Worm (Caenorhabditis elegans): ENCODE results near the gene tag-278.

tag-278 gene

ce11 chrX:3650100-3650809 is 38.8 kb downstream of the tag-278 start, which contains the start of the genes sax-1 and R11G1.2 (continued):
- no peak for TF ChIP-seq attf-4 (tag; optimal IDR thresholded peaks at IDR 0.05)
- TF ChIP-seq nhr-6 (tag; optimal IDR thresholded peaks at IDR 0.05) = peak; percentile 34
- TF ChIP-seq nhr-25 (tag; optimal IDR thresholded peaks at IDR 0.05; ENCODE audit: borderline replicate concordance, insufficient read depth) = peak; percentile 25
- no peak for TF ChIP-seq nhr-102 (tag; optimal IDR thresholded peaks at IDR 0.05)
- no peak for TF ChIP-seq mdt-29 (GFP tag; IDR thresholded peaks at IDR 0.05)
- TF ChIP-seq hmg-1.1 (GFP tag; IDR thresholded peaks at IDR 0.05) = peak; percentile 68
- peak; percentile 56 for TF ChIP-seq ztf-7 (tag; optimal IDR thresholded peaks at IDR 0.05)
- TF ChIP-seq aly-2 (tag; optimal IDR thresholded peaks at IDR 0.05) = no peak
- no peak for TF ChIP-seq Y48G9A.11 (GFP tag; IDR thresholded peaks at IDR 0.05)
- no peak for TF ChIP-seq lin-15B (tag; optimal IDR thresholded peaks at IDR 0.05)
- no peak for TF ChIP-seq duxl-1 (tag; optimal IDR thresholded peaks at IDR 0.05; ENCODE audit: poor library complexity)
- peak; percentile 33 to 88 for TF ChIP-seq mdl-1 (tag; optimal IDR thresholded peaks at IDR 0.05)
- TF ChIP-seq mes-2 (tag; optimal IDR thresholded peaks at IDR 0.05; ENCODE audit: poor library complexity, severe bottlenecking) = peak; percentile 73
- TF ChIP-seq daf-19 (GFP tag; conservative IDR thresholded peaks at IDR 0.05) = no peak
- no peak for TF ChIP-seq ceh-82 (tag; optimal IDR thresholded peaks at IDR 0.05)
- peak in 1 of 2 experiments; percentile 70 for TF ChIP-seq lsy-2 (tag; optimal IDR thresholded peaks at IDR 0.05)
- no peak for TF ChIP-seq pqm-1 (tag; optimal IDR thresholded peaks at IDR 0.05)
- no peak for TF ChIP-seq jun-1 (tag; optimal IDR thresholded peaks at IDR 0.05)
- no peak for TF ChIP-seq lin-13 (GFP tag; optimal IDR thresholded peaks at IDR 0.05)
- TF ChIP-seq nhr-28 (tag; optimal IDR thresholded peaks at IDR 0.05) = peak; percentile 41
- no peak for TF ChIP-seq lir-3 (tag; optimal IDR thresholded peaks at IDR 0.05)
- no peak for TF ChIP-seq gei-8 (GFP tag; optimal IDR thresholded peaks at IDR 0.05)
- no peak for TF ChIP-seq ZK337.2 (GFP tag; IDR thresholded peaks at IDR 0.05)
- TF ChIP-seq snpc-4 (tag; optimal IDR thresholded peaks at IDR 0.05) = no peak
- no peak for TF ChIP-seq tra-1 (GFP tag; IDR thresholded peaks at IDR 0.05)
- TF ChIP-seq nhr-42 (GFP tag; IDR thresholded peaks at IDR 0.05) = no peak
- peak; percentile 69 for TF ChIP-seq hlh-11 (tag; optimal IDR thresholded peaks at IDR 0.05)
- no peak for TF ChIP-seq ceh-20 (GFP tag; IDR thresholded peaks at IDR 0.05)
- TF ChIP-seq hlh-30 (tag; optimal IDR thresholded peaks at IDR 0.05; ENCODE audit: insufficient read depth) = peak; percentile 97
- no peak for TF ChIP-seq cey-2 (tag; optimal IDR thresholded peaks at IDR 0.05; ENCODE audit: borderline replicate concordance, insufficient read depth)
- no peak for TF ChIP-seq daf-8 (GFP tag; IDR thresholded peaks at IDR 0.05)
- TF ChIP-seq ceh-44 (GFP tag; IDR thresholded peaks at IDR 0.05) = no peak
- TF ChIP-seq T26A8.4 (GFP tag; IDR thresholded peaks at IDR 0.05) = peak; percentile 43; the same call in 1 of the 2 replicates
- TF ChIP-seq nhr-76 (tag; optimal IDR thresholded peaks at IDR 0.05) = no peak
- TF ChIP-seq pha-4 (GFP tag; IDR thresholded peaks at IDR 0.05) = no peak
- TF ChIP-seq pha-4 (tag; optimal IDR thresholded peaks at IDR 0.05) = no peak
- TF ChIP-seq egl-27 (tag; optimal IDR thresholded peaks at IDR 0.05) = no peak
- TF ChIP-seq ama-1 (optimal IDR thresholded peaks at IDR 0.05) = no peak
- TF ChIP-seq zip-11 (GFP tag; IDR thresholded peaks at IDR 0.05) = no peak
- TF ChIP-seq mxl-3 (GFP tag; optimal IDR thresholded peaks at IDR 0.05) = peak; percentile 40
- peak; percentile 55 for TF ChIP-seq dmd-6 (GFP tag; IDR thresholded peaks at IDR 0.05)
- no peak for TF ChIP-seq T20F7.1 (GFP tag; optimal IDR thresholded peaks at IDR 0.05)
- no peak for TF ChIP-seq saeg-2 (GFP tag; IDR thresholded peaks at IDR 0.05)
- no peak for TF ChIP-seq nhr-237 (tag; optimal IDR thresholded peaks at IDR 0.05)
- TF ChIP-seq F44E2.7 (GFP tag; IDR thresholded peaks at IDR 0.05) = no peak
- TF ChIP-seq nhr-77 (tag; optimal IDR thresholded peaks at IDR 0.05) = no peak
- no peak for TF ChIP-seq ZK546.5 (tag; optimal IDR thresholded peaks at IDR 0.05)
- no peak for TF ChIP-seq ctbp-1 (GFP tag; IDR thresholded peaks at IDR 0.05)
- no peak for TF ChIP-seq php-3 (GFP tag; IDR thresholded peaks at IDR 0.05)
- no peak for TF ChIP-seq ces-1 (GFP tag; optimal IDR thresholded peaks at IDR 0.05)
- TF ChIP-seq dpl-1 (GFP tag; optimal IDR thresholded peaks at IDR 0.05) = peak; percentile 14
